Worm (Caenorhabditis elegans) whole organism, late embryonic: Measurements from ENCODE around the gene gst-33.

Experiments used
- ama-1 ChIP-seq: fragments of 150-350 bp; optimal IDR thresholded peaks from 2 replicates; lab custom pipeline; 2014
- ceh-48 ChIP-seq: sonication (generic microtip); optimal IDR thresholded peaks from 2 replicates; lab custom pipeline; 2016; ENCODE audit warnings: missing genetic modification characterization, inconsistent platforms, missing compliant biosample characterization
- dmd-4 ChIP-seq: sonication (generic microtip); optimal IDR thresholded peaks from 2 replicates; lab custom pipeline; 2016; ENCODE audit warnings: borderline replicate concordance, missing genetic modification characterization, missing compliant biosample characterization
- nfya-1 ChIP-seq: sonication (generic microtip); optimal IDR thresholded peaks from 2 replicates; lab custom pipeline; 2017; ENCODE audit warnings: missing genetic modification characterization, mild to moderate bottlenecking, missing compliant biosample characterization, antibody characterized with exemption, moderate library complexity
- nhr-232 ChIP-seq: sonication (generic microtip); optimal IDR thresholded peaks from 2 replicates; lab custom pipeline; 2016; ENCODE audit warnings: missing genetic modification characterization, missing compliant biosample characterization
- pha-4 ChIP-seq: fragments of 150-350 bp; optimal IDR thresholded peaks from 2 replicates; lab custom pipeline; 2018; ENCODE audit warnings: missing biosample characterization, missing genetic modification reagents, missing genetic modification characterization
- unc-55 ChIP-seq: sonication (generic microtip); optimal IDR thresholded peaks from 2 replicates; lab custom pipeline; 2017; ENCODE audit warnings: missing biosample characterization, missing genetic modification reagents, missing genetic modification characterization

DNA sequence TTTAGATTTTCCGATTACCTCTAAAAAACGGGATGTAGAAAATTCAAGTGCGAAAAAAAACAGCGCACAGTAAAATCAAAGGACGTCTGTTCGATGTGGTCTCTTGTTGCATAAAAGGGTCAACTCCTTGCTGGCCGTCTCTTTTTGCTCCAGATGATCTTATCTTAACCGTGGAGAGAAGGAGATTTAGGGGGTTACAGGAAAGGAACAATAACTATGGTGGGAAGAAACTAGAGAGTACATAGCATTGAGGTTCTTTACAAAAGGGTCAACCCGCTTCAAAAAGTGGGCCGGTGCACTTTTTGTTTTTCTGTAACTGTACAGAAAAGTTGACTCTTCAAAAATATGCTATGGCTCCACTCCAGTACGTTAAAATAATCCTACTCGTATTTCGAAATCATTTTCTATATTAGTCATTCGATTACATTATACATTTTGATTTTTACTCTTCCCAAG is 36.8 kb downstream of the gst-33 start, which contains the start of the genes T20D4.19 and srj-9:
- no peak for TF ChIP-seq dmd-4
- TF ChIP-seq nhr-232 (tag; lab: Kevin White, UChicago): no peak
- no peak for TF ChIP-seq ama-1
- TF ChIP-seq unc-55 (GFP tag; lab: Kevin White, UChicago): no peak
- TF ChIP-seq ceh-48 (tag; lab: Kevin White, UChicago): no peak
- no peak for TF ChIP-seq nfya-1
- no peak for TF ChIP-seq pha-4 (tag; lab: Kevin White, UChicago)
